Worm (Caenorhabditis elegans) whole organism, L4 larva: ENCODE measurements around the gene F38A5.22.

Experiments
- aha-1 ChIP-seq: fragments of 150-350 bp; peaks from one replicate; lab custom pipeline; 2014; ENCODE audit warnings: missing biosample characterization, missing genetic modification characterization
- egl-27 ChIP-seq: sonication (generic microtip); optimal IDR thresholded peaks from 3 replicates; lab custom pipeline; 2017; ENCODE audit warnings: missing biosample characterization, missing genetic modification reagents, missing genetic modification characterization
- jun-1 ChIP-seq: fragments of 150-350 bp; optimal IDR thresholded peaks from 2 replicates; lab custom pipeline; 2014; ENCODE audit warnings: missing biosample characterization, missing genetic modification reagents, missing genetic modification characterization
- mep-1 ChIP-seq: fragments of 150-350 bp; sonication (generic microtip); optimal IDR thresholded peaks from 3 replicates; lab custom pipeline; 2014; ENCODE audit warnings: missing biosample characterization, missing genetic modification characterization
- nhr-237 ChIP-seq: sonication (generic microtip); optimal IDR thresholded peaks from 2 replicates; lab custom pipeline; 2017; ENCODE audit warnings: missing biosample characterization, missing genetic modification characterization
- nhr-76 ChIP-seq: fragments of 150-350 bp; optimal IDR thresholded peaks from 2 replicates; lab custom pipeline; 2014; ENCODE audit warnings: missing biosample characterization, missing genetic modification characterization

DNA sequence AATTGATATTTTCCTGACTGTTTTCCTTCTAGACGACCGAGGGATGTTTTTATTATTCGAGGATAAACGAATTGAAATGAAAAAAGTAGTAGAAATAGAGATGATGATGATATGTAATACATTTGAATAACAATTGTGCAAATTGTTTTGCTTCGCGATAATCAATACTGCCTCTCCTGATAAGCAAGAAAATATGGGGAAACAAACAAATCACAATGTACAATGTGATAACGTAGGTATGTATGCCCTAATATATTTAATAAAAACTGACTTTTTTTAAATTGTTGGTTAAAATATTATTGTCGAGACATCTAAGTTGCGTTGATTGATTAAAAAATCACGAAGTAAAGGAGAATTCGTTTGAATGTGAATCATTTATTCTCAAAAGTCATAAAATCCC, 32.1 kb upstream of the F38A5.22 start, which contains the start of gene cest-5.2:
- TF ChIP-seq egl-27 (tag; lab: Kevin White, UChicago) (no peak), aha-1 (no peak), jun-1 (tag; lab: Kevin White, UChicago) (no peak), nhr-76 (tag; lab: Kevin White, UChicago) (no peak), mep-1 (no peak), nhr-237 (tag; lab: Kevin White, UChicago) (no peak)
